Worm (Caenorhabditis elegans) whole organism, late embryonic: Measurements from ENCODE around the gene odr-2.

ENCODE experiments used
- K09A11.1 ChIP-seq: sonication (generic microtip); optimal IDR thresholded peaks from 2 replicates; lab custom pipeline; 2017; ENCODE audit warnings: antibody characterized with exemption, mild to moderate bottlenecking, missing genetic modification characterization, missing compliant biosample characterization; ENCODE audit not compliant: insufficient read depth
- ama-1 ChIP-seq: fragments of 150-350 bp; optimal IDR thresholded peaks from 2 replicates; lab custom pipeline; 2014
- ceh-18 ChIP-seq: sonication (generic microtip); optimal IDR thresholded peaks from 2 replicates; lab custom pipeline; 2016; ENCODE audit warnings: missing genetic modification characterization, missing compliant biosample characterization
- ceh-2 ChIP-seq: sonication (generic microtip); optimal IDR thresholded peaks from 2 replicates; lab custom pipeline; 2016; ENCODE audit warnings: missing genotype, missing genetic modification characterization, missing compliant biosample characterization
- ceh-48 ChIP-seq: sonication (generic microtip); optimal IDR thresholded peaks from 2 replicates; lab custom pipeline; 2016; ENCODE audit warnings: missing genetic modification characterization, inconsistent platforms, missing compliant biosample characterization
- dmd-4 ChIP-seq: sonication (generic microtip); optimal IDR thresholded peaks from 2 replicates; lab custom pipeline; 2016; ENCODE audit warnings: borderline replicate concordance, missing genetic modification characterization, missing compliant biosample characterization
- ets-4 ChIP-seq: sonication (generic microtip); optimal IDR thresholded peaks from 2 replicates; lab custom pipeline; 2016; ENCODE audit warnings: missing genetic modification characterization, missing compliant biosample characterization
- hlh-15 ChIP-seq: sonication (generic microtip); optimal IDR thresholded peaks from 2 replicates; lab custom pipeline; 2016; ENCODE audit warnings: missing genetic modification characterization, missing compliant biosample characterization
- madf-2 ChIP-seq: sonication (generic microtip); optimal IDR thresholded peaks from 2 replicates; lab custom pipeline; 2017; ENCODE audit warnings: missing genetic modification characterization, missing compliant biosample characterization
- nhr-232 ChIP-seq: sonication (generic microtip); optimal IDR thresholded peaks from 2 replicates; lab custom pipeline; 2016; ENCODE audit warnings: missing genetic modification characterization, missing compliant biosample characterization
- pax-1 ChIP-seq: fragments of 150-350 bp; optimal IDR thresholded peaks from 2 replicates; lab custom pipeline; 2014; ENCODE audit warnings: missing biosample characterization, missing genetic modification characterization
- pha-4 ChIP-seq: fragments of 150-350 bp; optimal IDR thresholded peaks from 2 replicates; lab custom pipeline; 2018; ENCODE audit warnings: missing biosample characterization, missing genetic modification reagents, missing genetic modification characterization
- pqm-1 ChIP-seq: sonication (generic microtip); optimal IDR thresholded peaks from 2 replicates; lab custom pipeline; 2016; ENCODE audit warnings: missing genetic modification characterization, missing compliant biosample characterization
- unc-55 ChIP-seq: sonication (generic microtip); optimal IDR thresholded peaks from 2 replicates; lab custom pipeline; 2017; ENCODE audit warnings: missing biosample characterization, missing genetic modification reagents, missing genetic modification characterization

- TF ChIP-seq ets-4 (tag; lab: Kevin White, UChicago) (peak; percentile 89), unc-55 (GFP tag; lab: Kevin White, UChicago) (no peak), madf-2 (tag; lab: Kevin White, UChicago) (no peak), hlh-15 (no peak), ceh-48 (no peak), K09A11.1 (no peak), pqm-1 (tag; lab: Kevin White, UChicago) (peak; percentile 63), ceh-2 (tag; lab: Kevin White, UChicago) (peak; percentile 88), ama-1 (lab: Kevin White, UChicago) (no peak), ceh-18 (tag; lab: Kevin White, UChicago) (no peak), pax-1 (tag; lab: Kevin White, UChicago) (no peak), pha-4 (tag; lab: Kevin White, UChicago) (no peak), nhr-232 (tag; lab: Kevin White, UChicago) (no peak), dmd-4 (tag; lab: Kevin White, UChicago) (no peak)
These were observed 18.7 kb upstream of the odr-2 start, which contains the start of gene mys-1 for ce11 chrV:7084612-7085139.
